Fruit fly (Drosophila melanogaster) whole organism, embryonic: ENCODE measurements around the gene ldbr.

Source experiments
- BEAF-32 ChIP-seq: fragments of 200-800 bp; sonication (Bioruptor generic); optimal IDR thresholded peaks from 3 replicates; lab custom pipeline; 2017; ENCODE audit warnings: missing biosample characterization, missing genetic modification characterization, mild to moderate bottlenecking, moderate library complexity, missing genetic modification reagents
- Blimp-1 ChIP-seq: fragments of 200-800 bp; sonication (Bioruptor generic); optimal IDR thresholded peaks from 3 replicates; lab custom pipeline; 2018; ENCODE audit warnings: missing biosample characterization, missing genetic modification characterization, mild to moderate bottlenecking, moderate library complexity, missing genetic modification reagents
- CG11085 ChIP-seq: fragments of 200-800 bp; sonication (Bioruptor generic); IDR thresholded peaks from 2 replicates; pipeline ENCODE4 v1.3.6; 2022; ENCODE audit warnings: missing biosample characterization, missing genetic modification characterization
- CG11093 ChIP-seq: fragments of 200-800 bp; sonication (Bioruptor generic); IDR thresholded peaks from 3 replicates; pipeline ENCODE4 v1.3.6; 2022; ENCODE audit warnings: missing biosample characterization, missing genetic modification characterization
- CG12744 ChIP-seq: fragments of 200-800 bp; sonication (Bioruptor generic); optimal IDR thresholded peaks from 2 replicates; lab custom pipeline; 2016; ENCODE audit warnings: missing biosample characterization, missing genetic modification characterization
- CG13894 ChIP-seq: fragments of 200-800 bp; sonication (Bioruptor generic); optimal IDR thresholded peaks from 3 replicates; lab custom pipeline; 2018; ENCODE audit warnings: missing biosample characterization, mild to moderate bottlenecking, missing genetic modification characterization, moderate library complexity
- CG14965 ChIP-seq: fragments of 200-800 bp; sonication (Bioruptor generic); optimal IDR thresholded peaks from 2 replicates; lab custom pipeline; 2016; ENCODE audit warnings: missing biosample characterization, missing genetic modification characterization, borderline replicate concordance
- CG15269 ChIP-seq: fragments of 200-800 bp; sonication (Bioruptor generic); optimal IDR thresholded peaks from 2 replicates; lab custom pipeline; 2018; ENCODE audit warnings: missing biosample characterization, mild to moderate bottlenecking, missing genetic modification characterization, moderate library complexity
- CG17359 ChIP-seq: fragments of 200-800 bp; sonication (Bioruptor generic); optimal IDR thresholded peaks from 3 replicates; lab custom pipeline; 2018; ENCODE audit warnings: missing biosample characterization, mild to moderate bottlenecking, missing genetic modification characterization, moderate library complexity
- CG17829 ChIP-seq: fragments of 200-800 bp; optimal IDR thresholded peaks from 2 replicates; lab custom pipeline; 2019; ENCODE audit warnings: missing biosample characterization, mild to moderate bottlenecking, missing genetic modification characterization, moderate library complexity
- CG1832 ChIP-seq: fragments of 200-800 bp; sonication (Bioruptor generic); optimal IDR thresholded peaks from 2 replicates; lab custom pipeline; 2017; ENCODE audit warnings: missing biosample characterization, mild to moderate bottlenecking, missing genetic modification characterization, inconsistent platforms
- CG2875 ChIP-seq: fragments of 200-800 bp; sonication (Bioruptor generic); optimal IDR thresholded peaks from 2 replicates; lab custom pipeline; 2017; ENCODE audit warnings: missing biosample characterization, mild to moderate bottlenecking, missing genetic modification characterization, missing genetic modification reagents
- CG3281 ChIP-seq: fragments of 200-800 bp; sonication (Bioruptor generic); optimal IDR thresholded peaks from 3 replicates; lab custom pipeline; 2017; ENCODE audit warnings: missing biosample characterization, mild to moderate bottlenecking, missing genetic modification characterization
- CG33213 ChIP-seq: fragments of 200-800 bp; sonication (Bioruptor generic); optimal IDR thresholded peaks from 3 replicates; lab custom pipeline; 2016; ENCODE audit warnings: missing biosample characterization, missing genetic modification characterization
- CG3838 ChIP-seq: fragments of 200-800 bp; sonication (Bioruptor generic); optimal IDR thresholded peaks from 3 replicates; lab custom pipeline; 2016; ENCODE audit warnings: missing biosample characterization, missing genetic modification characterization
- CG43689 ChIP-seq: fragments of 200-800 bp; sonication (Bioruptor generic); IDR thresholded peaks from 2 replicates; pipeline ENCODE4 v1.3.6; 2022; ENCODE audit warnings: missing biosample characterization, missing genetic modification characterization
- CG6272 ChIP-seq: fragments of 200-800 bp; sonication (Bioruptor generic); IDR thresholded peaks from 2 replicates; pipeline ENCODE4 v1.3.6; 2022; ENCODE audit warnings: missing biosample characterization, missing genetic modification characterization
- CG6654 ChIP-seq: fragments of 200-800 bp; sonication (Bioruptor generic); optimal IDR thresholded peaks from 2 replicates; lab custom pipeline; 2017; ENCODE audit warnings: missing biosample characterization, mild to moderate bottlenecking, missing genetic modification characterization
- CG6813 ChIP-seq: fragments of 200-800 bp; sonication (Bioruptor generic); optimal IDR thresholded peaks from 2 replicates; lab custom pipeline; 2017; ENCODE audit warnings: missing biosample characterization, missing genetic modification characterization, mild to moderate bottlenecking, moderate library complexity, missing genetic modification reagents
- CG7357 ChIP-seq: fragments of 200-800 bp; sonication (Bioruptor generic); IDR thresholded peaks from 3 replicates; pipeline ENCODE4 v1.3.6; 2022; ENCODE audit warnings: missing biosample characterization, missing genetic modification characterization
- CG7372 ChIP-seq: fragments of 200-800 bp; sonication (Bioruptor generic); IDR thresholded peaks from 2 replicates; pipeline ENCODE4 v1.3.6; 2022; ENCODE audit warnings: missing biosample characterization, missing genetic modification characterization
- Camta ChIP-seq: fragments of 200-800 bp; sonication (Bioruptor generic); optimal IDR thresholded peaks from 2 replicates; lab custom pipeline; 2016; ENCODE audit warnings: missing biosample characterization, missing genetic modification characterization
- Doc3 ChIP-seq: fragments of 200-800 bp; sonication (Bioruptor generic); IDR thresholded peaks from 3 replicates; pipeline ENCODE4 v1.3.6; 2022; ENCODE audit warnings: missing biosample characterization, missing genetic modification characterization; ENCODE audit not compliant: partially characterized antibody
- E2f1 ChIP-seq: fragments of 200-800 bp; sonication (Bioruptor generic); IDR thresholded peaks from 2 replicates; pipeline ENCODE4 v1.3.6; 2022; ENCODE audit warnings: missing biosample characterization, missing genetic modification characterization
- Hmr ChIP-seq: fragments of 200-800 bp; sonication (Bioruptor generic); optimal IDR thresholded peaks from 3 replicates; lab custom pipeline; 2017; ENCODE audit warnings: mild to moderate bottlenecking, missing biosample characterization, missing genetic modification reagents, missing genetic modification characterization
- Hmx ChIP-seq: fragments of 200-800 bp; sonication (Bioruptor generic); optimal IDR thresholded peaks from 2 replicates; lab custom pipeline; 2016; ENCODE audit warnings: missing biosample characterization, missing genetic modification characterization
- Hr51 ChIP-seq, 2 experiments: fragments of 200-800 bp; sonication (Bioruptor generic); optimal IDR thresholded peaks; 2 replicates in 1 of 2; 3 replicates in 1 of 2; lab custom pipeline; 2016 to 2018; ENCODE audit warnings: missing biosample characterization in 2 of 2, missing genetic modification characterization in 2 of 2, mild to moderate bottlenecking in 1 of 2, moderate library complexity in 1 of 2
- Hr78 ChIP-seq, 2 experiments: fragments of 200-800 bp in 1 of 2; fragments of >200 bp in 1 of 2; sonication (Bioruptor generic) in 1 of 2; optimal IDR thresholded peaks; 2 replicates each; lab custom pipeline; 2017 to 2019; ENCODE audit warnings: missing biosample characterization in 2 of 2, missing genetic modification characterization in 2 of 2, mild to moderate bottlenecking in 1 of 2, moderate library complexity in 1 of 2
- Hsf ChIP-seq: fragments of 200-800 bp; sonication (Bioruptor generic); optimal IDR thresholded peaks from 3 replicates; lab custom pipeline; 2016; ENCODE audit warnings: missing biosample characterization, missing genetic modification characterization
- Med ChIP-seq: fragments of 200-800 bp; sonication (Bioruptor generic); peaks from one replicate; lab custom pipeline; 2016; ENCODE audit warnings: missing biosample characterization, missing genetic modification characterization, mild to moderate bottlenecking, inconsistent platforms, moderate library complexity
- Mes4 ChIP-seq: fragments of 200-800 bp; sonication (Bioruptor generic); optimal IDR thresholded peaks from 2 replicates; lab custom pipeline; 2016; ENCODE audit warnings: missing biosample characterization, missing genetic modification characterization
- Myb ChIP-seq: fragments of 200-800 bp; sonication (Bioruptor generic); optimal IDR thresholded peaks from 2 replicates; lab custom pipeline; 2016; ENCODE audit warnings: missing biosample characterization, missing genetic modification characterization
- NC2α ChIP-seq: fragments of 200-800 bp; sonication (Bioruptor generic); optimal IDR thresholded peaks from 2 replicates; lab custom pipeline; 2016; ENCODE audit warnings: missing biosample characterization, missing genetic modification characterization
- Ssrp ChIP-seq: fragments of 200-800 bp; sonication (Bioruptor generic); optimal IDR thresholded peaks from 2 replicates; lab custom pipeline; 2018; ENCODE audit warnings: missing biosample characterization, mild to moderate bottlenecking, missing genetic modification characterization, moderate library complexity
- abd-A ChIP-seq: fragments of 200-800 bp; sonication (Bioruptor generic); optimal IDR thresholded peaks from 3 replicates; lab custom pipeline; 2019; ENCODE audit warnings: missing biosample characterization, mild to moderate bottlenecking, missing genetic modification characterization, moderate library complexity
- cg ChIP-seq: fragments of 200-800 bp; sonication (Bioruptor generic); optimal IDR thresholded peaks from 3 replicates; lab custom pipeline; 2019; ENCODE audit warnings: missing biosample characterization, mild to moderate bottlenecking, missing genetic modification characterization, moderate library complexity
- esg ChIP-seq: fragments of 200-800 bp; sonication (Bioruptor generic); conservative IDR thresholded peaks from 2 replicates; pipeline ENCODE4 v1.3.6; 2022; ENCODE audit warnings: missing biosample characterization, missing genetic modification characterization
- gem ChIP-seq: fragments of 200-800 bp; sonication (Bioruptor generic); optimal IDR thresholded peaks from 2 replicates; lab custom pipeline; 2019; ENCODE audit warnings: missing biosample characterization, mild to moderate bottlenecking, missing genetic modification characterization, moderate library complexity
- ham ChIP-seq: fragments of 200-800 bp; sonication (Bioruptor generic); IDR thresholded peaks from 2 replicates; pipeline ENCODE4 v1.3.6; 2022; ENCODE audit warnings: missing biosample characterization, missing genetic modification characterization
- inv ChIP-seq: fragments of 200-800 bp; sonication (Bioruptor generic); IDR thresholded peaks from 2 replicates; pipeline ENCODE4 v1.3.6; 2022; ENCODE audit warnings: missing biosample characterization, missing genetic modification characterization; ENCODE audit not compliant: partially characterized antibody
- jumu ChIP-seq: fragments of 200-800 bp; sonication (Bioruptor generic); optimal IDR thresholded peaks from 3 replicates; lab custom pipeline; 2016; ENCODE audit warnings: missing biosample characterization, missing genetic modification characterization
- mirr ChIP-seq: fragments of 200-800 bp; sonication (Bioruptor generic); optimal IDR thresholded peaks from 3 replicates; lab custom pipeline; 2018; ENCODE audit warnings: missing biosample characterization, mild to moderate bottlenecking, missing genetic modification characterization
- org-1 ChIP-seq: fragments of 200-800 bp; sonication (Bioruptor generic); optimal IDR thresholded peaks from 2 replicates; lab custom pipeline; 2017; ENCODE audit warnings: missing biosample characterization, missing genetic modification characterization
- phol ChIP-seq: fragments of 200-800 bp; sonication (Bioruptor generic); optimal IDR thresholded peaks from 3 replicates; lab custom pipeline; 2018; ENCODE audit warnings: missing biosample characterization, mild to moderate bottlenecking, missing genetic modification characterization, moderate library complexity
- ro ChIP-seq: fragments of 200-800 bp; sonication (Bioruptor generic); IDR thresholded peaks from 2 replicates; pipeline ENCODE4 v1.3.6; 2022; ENCODE audit warnings: missing biosample characterization, missing genetic modification characterization
- sd ChIP-seq: fragments of 200-800 bp; sonication (Bioruptor generic); optimal IDR thresholded peaks from 3 replicates; lab custom pipeline; 2018; ENCODE audit warnings: missing biosample characterization, mild to moderate bottlenecking, missing genetic modification characterization, moderate library complexity
- sisA ChIP-seq: fragments of 200-800 bp; sonication (Bioruptor generic); IDR thresholded peaks from 2 replicates; pipeline ENCODE4 v1.3.6; 2022; ENCODE audit warnings: missing biosample characterization, missing genetic modification characterization
- tin ChIP-seq: fragments of 200-800 bp; sonication (Bioruptor generic); optimal IDR thresholded peaks from 3 replicates; lab custom pipeline; 2016; ENCODE audit warnings: missing biosample characterization, missing genetic modification characterization
- vfl ChIP-seq: fragments of 200-800 bp; sonication (Bioruptor generic); optimal IDR thresholded peaks from 2 replicates; lab custom pipeline; 2016; ENCODE audit warnings: missing biosample characterization, missing genetic modification characterization
- z ChIP-seq: fragments of 200-800 bp; sonication (Bioruptor generic); IDR thresholded peaks from 3 replicates; pipeline ENCODE4 v1.3.6; 2022; ENCODE audit warnings: missing biosample characterization, missing genetic modification characterization
- zen ChIP-seq: fragments of 200-800 bp; sonication (Bioruptor generic); optimal IDR thresholded peaks from 3 replicates; lab custom pipeline; 2018; ENCODE audit warnings: missing biosample characterization, mild to moderate bottlenecking, missing genetic modification characterization, moderate library complexity
- zf30C ChIP-seq: fragments of 200-800 bp; sonication (Bioruptor generic); optimal IDR thresholded peaks from 3 replicates; lab custom pipeline; 2018; ENCODE audit warnings: missing biosample characterization, mild to moderate bottlenecking, missing genetic modification characterization

The ldbr gene

dm6 chr3L:8081822-8082221, 39.8 kb upstream of the ldbr start (continued):
- peak; percentile 11 for TF ChIP-seq Myb (GFP tag; lab: Kevin White, UChicago)
- no peak for TF ChIP-seq Camta (GFP tag; lab: Kevin White, UChicago)
- TF ChIP-seq Hsf (GFP tag; lab: Kevin White, UChicago): peak; percentile 26
- no peak for TF ChIP-seq Hmx (GFP tag; lab: Kevin White, UChicago)
- no peak for TF ChIP-seq CG11093
- TF ChIP-seq CG17829: no peak
- TF ChIP-seq mirr: peak; percentile 75
- peak in 1 of 2 experiments; percentile 49 for TF ChIP-seq Hr51 (GFP tag; optimal IDR thresholded peaks at IDR 0.05; lab: Kevin White, UChicago)
- peak; percentile 18 for TF ChIP-seq CG12744
- TF ChIP-seq CG6272 (GFP tag; lab: Robert Waterston, UW): no peak
- peak; percentile 42 for TF ChIP-seq CG17359 (tag; lab: Kevin White, UChicago)
- no peak for TF ChIP-seq Ssrp (tag; lab: Kevin White, UChicago)
- TF ChIP-seq E2f1: peak; percentile 31; the same call in 1 of the 2 replicates
- TF ChIP-seq CG33213: no peak
- TF ChIP-seq Hr78 (GFP tag; optimal IDR thresholded peaks at IDR 0.05; lab: Kevin White, UChicago): no peak
- TF ChIP-seq esg: no peak
- TF ChIP-seq org-1 (GFP tag; lab: Kevin White, UChicago): no peak
- no peak for TF ChIP-seq Mes4 (GFP tag; lab: Kevin White, UChicago)
- no peak for TF ChIP-seq tin (GFP tag; lab: Kevin White, UChicago)
- no peak for TF ChIP-seq vfl (GFP tag; lab: Kevin White, UChicago)
- TF ChIP-seq CG14965 (GFP tag; lab: Kevin White, UChicago): no peak
- peak; percentile 54 for TF ChIP-seq abd-A (tag; lab: Kevin White, UChicago)
- no peak for TF ChIP-seq CG3838 (GFP tag; lab: Kevin White, UChicago)
- TF ChIP-seq CG6813 (GFP tag; lab: Kevin White, UChicago): peak; percentile 56
- no peak for TF ChIP-seq zf30C
- TF ChIP-seq CG6654 (GFP tag; lab: Kevin White, UChicago): no peak
- no peak for TF ChIP-seq NC2α (GFP tag; lab: Kevin White, UChicago)
- TF ChIP-seq CG2875: peak; percentile 21
- TF ChIP-seq ham (GFP tag; lab: Robert Waterston, UW): no peak
- no peak for TF ChIP-seq z (GFP tag; lab: Robert Waterston, UW)
- TF ChIP-seq CG7372 (GFP tag; lab: Robert Waterston, UW): no peak
- TF ChIP-seq CG7357 (GFP tag; lab: Robert Waterston, UW): no peak
- TF ChIP-seq CG43689 (GFP tag; lab: Robert Waterston, UW): no peak
- TF ChIP-seq gem: no peak
- TF ChIP-seq ro (GFP tag; lab: Robert Waterston, UW): no peak
- TF ChIP-seq phol: no peak
- TF ChIP-seq sisA (GFP tag; lab: Robert Waterston, UW): no peak
- no peak for TF ChIP-seq Blimp-1 (GFP tag; lab: Kevin White, UChicago)
- TF ChIP-seq Doc3 (GFP tag; lab: Robert Waterston, UW): no peak
- no peak for TF ChIP-seq CG11085 (GFP tag; lab: Robert Waterston, UW)
- no peak for TF ChIP-seq jumu (GFP tag; lab: Kevin White, UChicago)

DNA sequence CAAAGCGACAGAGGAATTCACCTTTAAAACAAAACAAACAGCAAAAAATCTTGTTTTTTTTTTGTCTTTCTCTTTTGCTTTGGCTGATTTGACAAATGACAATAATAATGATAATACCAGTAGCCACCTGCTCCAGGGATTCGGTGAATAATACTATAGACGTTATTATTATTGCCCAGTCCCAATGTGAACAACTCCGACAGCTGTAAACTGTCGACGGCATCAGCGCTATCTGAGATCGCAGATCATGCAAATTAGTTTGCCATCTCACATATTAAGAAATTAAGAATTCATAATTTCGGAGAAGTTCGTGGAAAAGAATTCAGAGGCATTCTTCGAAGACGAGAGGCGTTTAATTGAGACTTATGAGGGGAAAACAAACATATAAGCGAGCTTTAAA, 35.4 kb upstream of the ldbr start:
- TF ChIP-seq CG13894 (tag; lab: Kevin White, UChicago) (no peak), inv (GFP tag; lab: Robert Waterston, UW) (no peak), Med (GFP tag; lab: Kevin White, UChicago) (peak; percentile 41), CG15269 (tag; lab: Kevin White, UChicago) (no peak), cg (GFP tag; lab: Kevin White, UChicago) (no peak), CG1832 (GFP tag; lab: Kevin White, UChicago) (no peak), Hmr (GFP tag; lab: Kevin White, UChicago) (no peak), zen (tag; lab: Kevin White, UChicago) (no peak), CG3281 (GFP tag; lab: Kevin White, UChicago) (no peak), sd (peak; percentile 69), BEAF-32 (no peak), abd-A (tag; lab: Kevin White, UChicago) (peak; percentile 24)
